Worm (Caenorhabditis elegans) whole organism, L4 larva: Measurements from ENCODE around the gene D1086.5.

Source experiments
- T26A8.4 ChIP-seq: fragments of 200-800 bp; sonication (Bioruptor generic); IDR thresholded peaks from 2 replicates; pipeline ENCODE4 v1.3.6; 2022; ENCODE audit warnings: missing genetic modification characterization, missing compliant biosample characterization
- ZK546.5 ChIP-seq, 2 experiments: sonication (generic microtip); optimal IDR thresholded peaks; 2 replicates each; lab custom pipeline; 2017; ENCODE audit warnings: missing biosample characterization in 2 of 2, missing genetic modification characterization in 2 of 2
- aha-1 ChIP-seq: fragments of 150-350 bp; peaks from one replicate; lab custom pipeline; 2014; ENCODE audit warnings: missing biosample characterization, missing genetic modification characterization
- daf-12 ChIP-seq: fragments of 150-350 bp; optimal IDR thresholded peaks from 2 replicates; lab custom pipeline; 2014; ENCODE audit warnings: missing biosample characterization, missing genetic modification reagents, missing genetic modification characterization
- daf-16 ChIP-seq, 3 experiments: sonication (generic microtip); optimal IDR thresholded peaks; 2 replicates each; lab custom pipeline; 2016 to 2017; ENCODE audit warnings: missing genetic modification characterization in 3 of 3, missing genetic modification reagents in 3 of 3, mild to moderate bottlenecking in 2 of 3, missing compliant biosample characterization in 2 of 3, missing biosample characterization in 1 of 3, moderate library complexity in 1 of 3
- daf-8 ChIP-seq: fragments of 200-800 bp; sonication (Bioruptor generic); IDR thresholded peaks from 2 replicates; pipeline ENCODE4 v1.3.6; 2022; ENCODE audit warnings: missing genetic modification characterization, missing compliant biosample characterization
- dmd-6 ChIP-seq: fragments of 200-800 bp; sonication (Bioruptor generic); IDR thresholded peaks from 2 replicates; pipeline ENCODE4 v1.3.6; 2022; ENCODE audit warnings: missing genetic modification reagents, missing genetic modification characterization, missing compliant biosample characterization
- dpl-1 ChIP-seq: fragments of 150-350 bp; optimal IDR thresholded peaks from 2 replicates; lab custom pipeline; 2014; ENCODE audit warnings: missing biosample characterization, missing genetic modification reagents, missing genetic modification characterization
- dve-1 ChIP-seq: sonication (generic microtip); optimal IDR thresholded peaks from 2 replicates; lab custom pipeline; 2017; ENCODE audit warnings: antibody characterized with exemption, mild to moderate bottlenecking, missing genetic modification characterization, missing compliant biosample characterization; ENCODE audit not compliant: insufficient read depth
- egl-43 ChIP-seq: fragments of 200-800 bp; sonication (Bioruptor generic); IDR thresholded peaks from 2 replicates; pipeline ENCODE4 v1.3.6; 2022; ENCODE audit warnings: missing genetic modification reagents, missing genetic modification characterization, missing compliant biosample characterization
- fos-1 ChIP-seq: fragments of 150-350 bp; optimal IDR thresholded peaks from 2 replicates; lab custom pipeline; 2014; ENCODE audit warnings: missing biosample characterization, missing genetic modification characterization
- hif-1 ChIP-seq, 2 experiments: sonication (generic microtip); optimal IDR thresholded peaks; 2 replicates each; lab custom pipeline; 2016 to 2017; ENCODE audit warnings: missing compliant biosample characterization in 2 of 2, missing genetic modification characterization in 2 of 2, missing genetic modification reagents in 2 of 2, missing genotype in 2 of 2, mild to moderate bottlenecking in 1 of 2
- hlh-11 ChIP-seq: fragments of 200-800 bp; sonication (Bioruptor generic); optimal IDR thresholded peaks from 2 replicates; lab custom pipeline; 2018; ENCODE audit warnings: mild to moderate bottlenecking, missing genetic modification characterization, missing compliant biosample characterization
- hlh-30 ChIP-seq: sonication (generic microtip); optimal IDR thresholded peaks from 2 replicates; lab custom pipeline; 2017; ENCODE audit warnings: antibody characterized with exemption, mild to moderate bottlenecking, missing genetic modification characterization, missing compliant biosample characterization; ENCODE audit not compliant: insufficient read depth
- hmg-1.1 ChIP-seq: fragments of 200-800 bp; sonication (Bioruptor generic); IDR thresholded peaks from 2 replicates; pipeline ENCODE4 v1.3.6; 2022; ENCODE audit warnings: missing genetic modification reagents, missing genetic modification characterization, missing compliant biosample characterization
- jun-1 ChIP-seq: fragments of 150-350 bp; optimal IDR thresholded peaks from 2 replicates; lab custom pipeline; 2014; ENCODE audit warnings: missing biosample characterization, missing genetic modification reagents, missing genetic modification characterization
- lin-13 ChIP-seq: fragments of 150-350 bp; optimal IDR thresholded peaks from 2 replicates; lab custom pipeline; 2014; ENCODE audit warnings: missing biosample characterization, missing genetic modification reagents, missing genetic modification characterization
- lin-38 ChIP-seq: fragments of 200-800 bp; sonication (Bioruptor generic); IDR thresholded peaks from 2 replicates; pipeline ENCODE4 v1.3.6; 2022; ENCODE audit warnings: missing genetic modification reagents, missing genetic modification characterization, missing compliant biosample characterization
- lin-39 ChIP-seq: fragments of 150-350 bp; optimal IDR thresholded peaks from 2 replicates; lab custom pipeline; 2014; ENCODE audit warnings: missing biosample characterization, missing genetic modification reagents, missing genetic modification characterization
- lsy-2 ChIP-seq, 2 experiments: fragments of 150-350 bp in 1 of 2; sonication (generic microtip) in 1 of 2; optimal IDR thresholded peaks; 2 replicates each; lab custom pipeline; 2014 to 2017; ENCODE audit warnings: missing biosample characterization in 2 of 2, missing genetic modification characterization in 2 of 2
- mdl-1 ChIP-seq, 2 experiments: fragments of 150-350 bp in 1 of 2; sonication (generic microtip) in 1 of 2; optimal IDR thresholded peaks; 2 replicates each; lab custom pipeline; 2014 to 2017; ENCODE audit warnings: missing biosample characterization in 2 of 2, missing genetic modification characterization in 2 of 2
- mep-1 ChIP-seq: fragments of 150-350 bp; sonication (generic microtip); optimal IDR thresholded peaks from 3 replicates; lab custom pipeline; 2014; ENCODE audit warnings: missing biosample characterization, missing genetic modification characterization
- mxl-3 ChIP-seq: fragments of 200-800 bp; sonication (Bioruptor generic); optimal IDR thresholded peaks from 2 replicates; lab custom pipeline; 2018; ENCODE audit warnings: mild to moderate bottlenecking, missing genetic modification characterization, missing compliant biosample characterization
- nhr-102 ChIP-seq: sonication (generic microtip); optimal IDR thresholded peaks from 2 replicates; lab custom pipeline; 2016; ENCODE audit warnings: mild to moderate bottlenecking, missing genetic modification characterization, moderate library complexity, missing compliant biosample characterization
- nhr-11 ChIP-seq: fragments of 150-350 bp; optimal IDR thresholded peaks from 2 replicates; lab custom pipeline; 2014; ENCODE audit warnings: missing biosample characterization, missing genetic modification characterization
- nhr-25 ChIP-seq: sonication (generic microtip); optimal IDR thresholded peaks from 2 replicates; lab custom pipeline; 2017; ENCODE audit warnings: missing genetic modification characterization, mild to moderate bottlenecking, missing compliant biosample characterization, antibody characterized with exemption, moderate library complexity, borderline replicate concordance; ENCODE audit not compliant: insufficient read depth
- nhr-28 ChIP-seq: fragments of 150-350 bp; optimal IDR thresholded peaks from 2 replicates; lab custom pipeline; 2014; ENCODE audit warnings: missing biosample characterization, missing genetic modification characterization
- nhr-48 ChIP-seq: sonication (generic microtip); optimal IDR thresholded peaks from 2 replicates; lab custom pipeline; 2016; ENCODE audit warnings: mild to moderate bottlenecking, missing genetic modification characterization, missing compliant biosample characterization
- nhr-6 ChIP-seq: fragments of 150-350 bp; optimal IDR thresholded peaks from 2 replicates; lab custom pipeline; 2014; ENCODE audit warnings: missing biosample characterization, missing genetic modification characterization
- nhr-77 ChIP-seq: fragments of 150-350 bp; optimal IDR thresholded peaks from 2 replicates; lab custom pipeline; 2014; ENCODE audit warnings: missing biosample characterization, missing genetic modification characterization
- pha-4 ChIP-seq, 2 experiments: fragments of 150-350 bp in 1 of 2; fragments of 200-800 bp in 1 of 2; sonication (Bioruptor generic) in 1 of 2; IDR thresholded peaks in 1 of 2; optimal IDR thresholded peaks in 1 of 2; 2 replicates each; pipeline versions ENCODE4 v1.3.6 to Lab custom; 2014 to 2022; ENCODE audit warnings: missing genetic modification characterization in 2 of 2, missing genetic modification reagents in 2 of 2, missing biosample characterization in 1 of 2, missing compliant biosample characterization in 1 of 2
- pqm-1 ChIP-seq: sonication (generic microtip); optimal IDR thresholded peaks from 2 replicates; lab custom pipeline; 2017; ENCODE audit warnings: missing biosample characterization, missing genetic modification characterization
- rbr-2 ChIP-seq: sonication (generic microtip); optimal IDR thresholded peaks from 2 replicates; lab custom pipeline; 2016; ENCODE audit warnings: missing genotype, missing genetic modification characterization, missing compliant biosample characterization
- set-16 ChIP-seq: fragments of 200-800 bp; sonication (Bioruptor generic); IDR thresholded peaks from 2 replicates; pipeline ENCODE4 v1.3.6; 2022; ENCODE audit warnings: missing genetic modification reagents, missing genetic modification characterization, missing compliant biosample characterization
- spr-1 ChIP-seq: sonication (generic microtip); optimal IDR thresholded peaks from 2 replicates; lab custom pipeline; 2016; ENCODE audit warnings: mild to moderate bottlenecking, missing genetic modification characterization, missing compliant biosample characterization
- unc-62 ChIP-seq, 3 experiments: fragments of 150-350 bp in 1 of 3; sonication (generic microtip); optimal IDR thresholded peaks in 2 of 3; peaks in 1 of 3; 1 replicate in 1 of 3; 2 replicates in 2 of 3; lab custom pipeline; 2014 to 2017; ENCODE audit warnings: missing biosample characterization in 3 of 3, missing genetic modification characterization in 3 of 3, missing genetic modification reagents in 3 of 3, missing genotype in 1 of 3
- zfp-2 ChIP-seq: sonication (generic microtip); optimal IDR thresholded peaks from 2 replicates; lab custom pipeline; 2016; ENCODE audit warnings: mild to moderate bottlenecking, missing genetic modification characterization, missing compliant biosample characterization
- ztf-7 ChIP-seq: fragments of 150-350 bp; optimal IDR thresholded peaks from 2 replicates; lab custom pipeline; 2014; ENCODE audit warnings: missing biosample characterization, missing genetic modification characterization

The D1086.5 gene

DNA sequence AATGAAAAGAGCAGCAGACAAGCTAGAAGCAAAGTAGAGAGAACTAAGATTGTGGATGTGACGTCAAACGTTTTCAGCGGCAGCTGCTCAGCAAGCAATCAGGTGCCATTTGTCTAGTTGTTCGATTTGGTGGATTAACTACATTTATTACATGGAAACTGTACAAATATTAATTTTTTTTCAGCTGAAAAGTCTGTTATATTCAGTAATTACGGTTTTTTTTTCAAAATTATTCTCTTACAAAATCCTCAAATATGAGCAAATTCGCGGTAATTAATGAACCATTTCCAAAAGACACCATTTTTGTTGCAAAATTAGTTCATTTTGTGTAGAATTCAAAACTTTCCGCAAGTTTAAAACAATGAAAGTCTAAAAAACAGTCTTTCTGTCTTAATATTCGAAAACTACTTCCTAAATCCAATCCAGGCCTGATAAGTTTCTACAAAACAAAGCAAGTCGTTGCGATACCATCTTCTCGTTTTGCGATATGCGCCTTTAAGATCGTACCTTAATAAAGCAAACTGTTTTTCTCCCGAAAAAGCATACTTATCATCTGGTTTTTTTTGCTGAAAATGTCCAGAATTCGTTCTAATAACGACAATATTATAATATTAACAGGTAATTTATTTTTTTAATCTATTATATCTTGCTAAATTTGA, at the start of gene D1086.5, which contains the start of gene him-5:
D1086.5 (minus strand) TSS at position 51 of the 659 bp plus-strand sequence.
him-5 (plus strand) TSS at position 118 of the 659 bp plus-strand sequence.
- peak in 1 of 2 experiments; percentile 57 for TF ChIP-seq unc-62 (GFP tag; optimal IDR thresholded peaks at IDR 0.05 in 1 of 2; lab: Kevin White, UChicago)
- no peak for TF ChIP-seq unc-62 (tag; optimal IDR thresholded peaks at IDR 0.05; lab: Kevin White, UChicago)
- TF ChIP-seq spr-1 (tag; lab: Kevin White, UChicago) = no peak

DNA sequence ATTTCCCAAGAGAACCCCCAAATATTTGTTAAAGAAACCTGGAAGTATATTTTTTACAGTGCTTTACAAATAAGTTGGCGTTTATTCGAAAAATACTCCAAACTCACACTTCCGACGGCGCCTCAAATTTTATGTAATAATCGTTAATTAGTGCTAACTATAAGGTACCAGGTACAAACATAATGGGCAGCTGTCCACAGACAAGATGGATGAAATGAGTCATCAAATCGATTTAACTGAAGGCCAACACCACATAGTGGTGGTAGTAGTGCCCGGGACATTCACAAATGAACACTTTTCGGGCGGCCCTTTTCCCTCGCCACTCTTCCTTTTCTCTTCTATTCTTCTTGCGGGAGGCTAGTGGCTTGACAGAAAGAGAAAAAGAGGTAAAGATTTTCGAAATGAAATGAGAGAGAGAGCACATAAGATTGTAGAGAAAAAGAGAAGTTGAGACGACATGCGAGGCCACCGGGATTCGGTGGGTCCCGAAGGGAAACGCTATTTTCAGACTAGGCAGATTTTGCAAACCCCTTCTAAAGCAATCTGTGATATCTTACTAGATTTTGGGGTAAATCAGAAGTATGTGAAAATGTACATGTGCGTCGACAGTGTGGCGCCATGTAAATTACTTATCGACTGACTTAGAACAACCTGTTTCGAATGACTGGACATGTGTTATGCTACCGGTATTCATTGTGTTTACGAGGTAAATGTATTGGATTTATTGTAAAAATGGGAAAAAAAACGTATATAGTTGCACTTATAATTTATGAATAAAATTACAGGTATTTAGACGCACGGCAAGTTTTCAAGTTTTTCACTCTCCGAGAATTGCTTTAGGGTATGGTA, 49.3 kb upstream of the D1086.5 start:
- TF ChIP-seq ztf-7 (tag; lab: Kevin White, UChicago) (no peak), dmd-6 (GFP tag; lab: Robert Waterston, UW) (no peak), daf-16 (GFP tag; optimal IDR thresholded peaks at IDR 0.05; lab: Kevin White, UChicago) (no peak), daf-16 (tag; optimal IDR thresholded peaks at IDR 0.05; lab: Kevin White, UChicago) (no peak), hlh-11 (tag; lab: Kevin White, UChicago) (peak; percentile 10), mep-1 (tag; lab: Kevin White, UChicago) (peak; percentile 24), nhr-25 (tag; lab: Kevin White, UChicago) (peak; percentile 10), aha-1 (peak; percentile 67), hlh-30 (tag; lab: Kevin White, UChicago) (no peak), jun-1 (no peak), nhr-6 (peak; percentile 61), nhr-77 (no peak)

- TF ChIP-seq set-16 = peak; percentile 42; the same call in 1 of the 2 replicates
These were observed 47.6 kb upstream of the D1086.5 start, which contains the start of gene AH10.4 for ce11 chrV:14137766-14138165. AH10.4 (minus strand) TSS chrV:14137866.

- peak; percentile 35; the same call in 1 of the 2 replicates for TF ChIP-seq T26A8.4 (GFP tag; lab: Robert Waterston, UW)
- TF ChIP-seq hlh-11 (tag; lab: Kevin White, UChicago) = peak; percentile 89
- TF ChIP-seq aha-1 = peak; percentile 84
- no peak for TF ChIP-seq daf-12 (tag; lab: Kevin White, UChicago)
- TF ChIP-seq nhr-11 (tag; lab: Kevin White, UChicago) = peak; percentile 54
- peak; percentile 39 for TF ChIP-seq pqm-1
- peak; percentile 48 for TF ChIP-seq dpl-1 (GFP tag; lab: Kevin White, UChicago)
- TF ChIP-seq lin-39 (tag; lab: Kevin White, UChicago) = no peak
- TF ChIP-seq dve-1 (tag; lab: Kevin White, UChicago) = peak; percentile 65
- peak; percentile 33 to 69 for TF ChIP-seq lsy-2 (tag; optimal IDR thresholded peaks at IDR 0.05; lab: Kevin White, UChicago)
- peak; percentile 97 for TF ChIP-seq nhr-6
- TF ChIP-seq egl-43 (GFP tag; lab: Robert Waterston, UW) = 0 out of 2 replicates have a peak, but pooled peaks have one; percentile 47
- no peak for TF ChIP-seq hif-1 (tag; optimal IDR thresholded peaks at IDR 0.05; lab: Kevin White, UChicago)
- no peak for TF ChIP-seq lin-13 (GFP tag; lab: Kevin White, UChicago)
- peak; percentile 62 for TF ChIP-seq hmg-1.1
- TF ChIP-seq unc-62 (GFP tag; optimal IDR thresholded peaks at IDR 0.05 in 1 of 2; lab: Kevin White, UChicago) = peak in 1 of 2 experiments; percentile 74
- TF ChIP-seq unc-62 (tag; optimal IDR thresholded peaks at IDR 0.05; lab: Kevin White, UChicago) = no peak
- TF ChIP-seq mxl-3 = peak; percentile 81
- TF ChIP-seq pha-4 (GFP tag; IDR thresholded peaks at IDR 0.05; lab: Robert Waterston, UW) = no peak
- peak; percentile 67 for TF ChIP-seq pha-4 (tag; optimal IDR thresholded peaks at IDR 0.05; lab: Kevin White, UChicago)
- peak; percentile 83 for TF ChIP-seq nhr-28 (tag; lab: Kevin White, UChicago)
- TF ChIP-seq fos-1 = no peak
- peak; percentile 53 for TF ChIP-seq nhr-48
- peak; percentile 53 to 90 for TF ChIP-seq mdl-1 (tag; optimal IDR thresholded peaks at IDR 0.05; lab: Kevin White, UChicago)
- peak; percentile 68 for TF ChIP-seq dmd-6 (GFP tag; lab: Robert Waterston, UW)
- TF ChIP-seq rbr-2 (tag; lab: Kevin White, UChicago) = peak; percentile 58
- 0 out of 2 replicates have a peak, but pooled peaks have one; percentile 27 for TF ChIP-seq lin-38 (GFP tag; lab: Robert Waterston, UW)
- no peak for TF ChIP-seq daf-16 (GFP tag; optimal IDR thresholded peaks at IDR 0.05; lab: Kevin White, UChicago)
- TF ChIP-seq daf-16 (tag; optimal IDR thresholded peaks at IDR 0.05; lab: Kevin White, UChicago) = peak; percentile 34
- TF ChIP-seq ZK546.5 (tag; optimal IDR thresholded peaks at IDR 0.05; lab: Kevin White, UChicago) = no peak
- TF ChIP-seq hlh-30 (tag; lab: Kevin White, UChicago) = peak; percentile 75
- no peak for TF ChIP-seq zfp-2 (tag; lab: Kevin White, UChicago)
- no peak for TF ChIP-seq daf-8 (GFP tag; lab: Robert Waterston, UW)
- TF ChIP-seq nhr-77 = peak; percentile 61
- peak; percentile 4 for TF ChIP-seq nhr-102 (tag; lab: Kevin White, UChicago)
These were observed 46.0 kb upstream of the D1086.5 start for ce11 chrV:14136152-14136551.
